Fruit fly (Drosophila melanogaster) Kc167 (cell line): ENCODE measurements around the gene PpD6.

Experiments
- Myc ChIP-seq: fragments of >200 bp; optimal IDR thresholded peaks from 2 replicates; lab custom pipeline; 2017; ENCODE audit warnings: missing external identifiers
- Sin3A ChIP-seq: fragments of >200 bp; optimal IDR thresholded peaks from 2 replicates; lab custom pipeline; 2018; ENCODE audit warnings: missing external identifiers
- insv ChIP-seq: fragments of >200 bp; optimal IDR thresholded peaks from 3 replicates; lab custom pipeline; 2018; ENCODE audit warnings: missing external identifiers
- psq ChIP-seq: fragments of >200 bp; optimal IDR thresholded peaks from 2 replicates; lab custom pipeline; 2017; ENCODE audit warnings: missing external identifiers
- ttk ChIP-seq: sonication (Bioruptor generic); optimal IDR thresholded peaks from 2 replicates; lab custom pipeline; 2017; ENCODE audit warnings: missing external identifiers

DNA sequence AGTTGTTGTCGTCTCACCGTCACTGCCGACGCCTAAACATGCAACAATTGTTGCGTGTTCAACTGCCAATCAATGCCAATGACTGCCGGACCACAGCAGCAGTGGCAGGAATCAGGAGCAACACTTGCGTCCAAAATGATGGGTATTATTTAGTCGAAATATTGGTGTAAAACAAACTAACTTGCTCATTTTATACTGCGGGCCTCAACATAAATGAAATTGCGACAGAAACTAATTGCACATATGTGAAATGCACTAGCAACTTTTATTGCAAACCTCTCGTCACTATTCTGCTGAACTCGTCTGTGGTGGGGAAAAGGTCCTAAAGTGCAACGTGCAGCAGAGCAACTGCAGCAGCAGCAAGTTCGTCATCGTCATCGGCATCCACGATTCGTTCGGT lies 45.3 kb downstream of the PpD6 start:
- TF ChIP-seq psq (lab: Kevin White, UChicago) (no peak), Myc (lab: Kevin White, UChicago) (no peak), Sin3A (lab: Kevin White, UChicago) (no peak), insv (lab: Kevin White, UChicago) (no peak), ttk (lab: Kevin White, UChicago) (no peak)
